Fruit fly (Drosophila melanogaster) Kc167 (cell line): ENCODE measurements around the gene CG43678.

Source experiments
- Myc ChIP-seq: fragments of >200 bp; optimal IDR thresholded peaks from 2 replicates; lab custom pipeline; 2017; ENCODE audit warnings: missing external identifiers
- Sin3A ChIP-seq: fragments of >200 bp; optimal IDR thresholded peaks from 2 replicates; lab custom pipeline; 2018; ENCODE audit warnings: missing external identifiers
- h ChIP-seq: fragments of >200 bp; optimal IDR thresholded peaks from 3 replicates; lab custom pipeline; 2018; ENCODE audit warnings: missing external identifiers
- insv ChIP-seq: fragments of >200 bp; optimal IDR thresholded peaks from 3 replicates; lab custom pipeline; 2018; ENCODE audit warnings: missing external identifiers
- psq ChIP-seq: fragments of >200 bp; optimal IDR thresholded peaks from 2 replicates; lab custom pipeline; 2017; ENCODE audit warnings: missing external identifiers
- ttk ChIP-seq: sonication (Bioruptor generic); optimal IDR thresholded peaks from 2 replicates; lab custom pipeline; 2017; ENCODE audit warnings: missing external identifiers

Gene CG43678

DNA sequence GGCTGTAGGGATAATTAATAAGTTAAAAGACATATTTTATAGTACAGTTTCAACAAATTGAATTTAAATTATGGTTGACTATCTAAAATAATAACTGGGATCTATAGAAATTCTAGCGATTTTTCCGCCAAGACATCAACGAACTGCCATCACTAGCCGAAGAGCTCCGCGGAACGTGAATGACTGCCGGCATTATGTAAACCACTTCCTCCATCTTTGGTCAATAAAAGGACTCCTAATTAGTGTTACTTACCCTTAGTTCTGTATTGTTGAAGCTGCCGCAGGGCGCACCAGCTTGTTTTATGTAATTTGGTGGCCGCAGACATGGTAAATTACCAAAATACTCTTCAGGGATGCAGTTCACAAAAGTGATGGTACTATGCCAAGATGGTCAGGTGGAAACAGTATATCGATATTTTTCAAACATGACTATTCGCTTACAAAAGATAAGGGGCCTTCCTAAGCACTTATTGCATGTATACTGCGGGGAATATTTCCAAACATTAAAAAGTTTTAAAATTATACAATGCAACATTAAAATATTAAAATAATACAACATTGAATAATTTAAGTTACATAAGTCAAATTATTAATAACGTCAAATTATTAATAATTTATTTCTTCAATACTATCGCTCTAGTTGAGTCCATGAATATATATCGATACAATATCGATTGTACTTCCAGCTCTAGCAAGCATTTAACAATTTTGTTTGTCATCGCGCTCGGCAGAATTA, 49.8 kb downstream of the CG43678 start, which contains the start of the genes mRpL39 and Prosbeta2:
mRpL39 (minus strand) TSS at position 383 of the 736 bp plus-strand sequence.
Prosbeta2 (plus strand) TSS at position 668 of the 736 bp plus-strand sequence.
- TF ChIP-seq Sin3A (lab: Kevin White, UChicago) = no peak
- TF ChIP-seq Myc (lab: Kevin White, UChicago) = no peak
- no peak for TF ChIP-seq h (lab: Kevin White, UChicago)
- TF ChIP-seq insv (lab: Kevin White, UChicago) = no peak
- TF ChIP-seq psq (lab: Kevin White, UChicago) = no peak
- no peak for TF ChIP-seq ttk
